Worm (Caenorhabditis elegans): ENCODE results near the gene shw-3.

- TF ChIP-seq Y79H2A.3 (GFP tag; conservative IDR thresholded peaks at IDR 0.05) = no peak
- no peak for TF ChIP-seq snpc-4 (GFP tag; optimal IDR thresholded peaks at IDR 0.05)
- TF ChIP-seq snpc-4 (tag; optimal IDR thresholded peaks at IDR 0.05) = no peak
- no peak for TF ChIP-seq hlh-26 (GFP tag; conservative IDR thresholded peaks at IDR 0.05)
- no peak for TF ChIP-seq ama-1 (optimal IDR thresholded peaks at IDR 0.05)
- TF ChIP-seq ama-1 (GFP tag; optimal IDR thresholded peaks at IDR 0.05) = no peak
- no peak for TF ChIP-seq ztf-3 (GFP tag; optimal IDR thresholded peaks at IDR 0.05)
- no peak for TF ChIP-seq sptf-2 (GFP tag; optimal IDR thresholded peaks at IDR 0.05)
- TF ChIP-seq gei-17 (GFP tag; optimal IDR thresholded peaks at IDR 0.05) = no peak
- TF ChIP-seq lin-35 (GFP tag; optimal IDR thresholded peaks at IDR 0.05) = no peak
- TF ChIP-seq him-1 (tag; optimal IDR thresholded peaks at IDR 0.05) = no peak
- TF ChIP-seq ets-4 (GFP tag; optimal IDR thresholded peaks at IDR 0.05) = no peak
- TF ChIP-seq bed-1 (GFP tag; IDR thresholded peaks at IDR 0.05) = no peak
- no peak for TF ChIP-seq tbp1 (GFP tag; optimal IDR thresholded peaks at IDR 0.05)
Measured at ce11 chrV:12933654-12934053, 53.3 kb downstream of the shw-3 start.

All from whole organism, young adult.